Fruit fly (Drosophila melanogaster) whole organism, prepupa: ENCODE measurements around the gene Mnt.

Experiments
- Blimp-1 ChIP-seq: fragments of 200-800 bp; sonication (Bioruptor generic); optimal IDR thresholded peaks from 3 replicates; lab custom pipeline; 2017; ENCODE audit warnings: missing biosample characterization, missing genetic modification characterization, mild to moderate bottlenecking, moderate library complexity, missing genetic modification reagents
- CG10631 ChIP-seq: fragments of 200-800 bp; sonication (Bioruptor generic); optimal IDR thresholded peaks from 2 replicates; lab custom pipeline; 2016; ENCODE audit warnings: missing biosample characterization, missing genetic modification characterization
- CG11294 ChIP-seq: fragments of 200-800 bp; sonication (Bioruptor generic); IDR thresholded peaks from 2 replicates; pipeline ENCODE4 v1.3.6; 2022; ENCODE audit warnings: missing biosample characterization, missing genetic modification characterization
- CG1621 ChIP-seq: fragments of 200-800 bp; sonication (Bioruptor generic); optimal IDR thresholded peaks from 3 replicates; lab custom pipeline; 2018; ENCODE audit warnings: missing biosample characterization, mild to moderate bottlenecking, missing genetic modification characterization
- CG16779 ChIP-seq: fragments of 200-800 bp; sonication (Bioruptor generic); optimal IDR thresholded peaks from 3 replicates; lab custom pipeline; 2017; ENCODE audit warnings: missing biosample characterization, mild to moderate bottlenecking, missing genetic modification characterization
- Ets96B ChIP-seq: fragments of 200-800 bp; optimal IDR thresholded peaks from 2 replicates; lab custom pipeline; 2019; ENCODE audit warnings: missing biosample characterization, mild to moderate bottlenecking, missing genetic modification characterization, moderate library complexity
- Hr39 ChIP-seq: fragments of 200-800 bp; sonication (Bioruptor generic); optimal IDR thresholded peaks from 2 replicates; lab custom pipeline; 2016; ENCODE audit warnings: missing biosample characterization, missing genetic modification characterization
- Lpt ChIP-seq: fragments of 200-800 bp; sonication (Bioruptor generic); optimal IDR thresholded peaks from 3 replicates; lab custom pipeline; 2016; ENCODE audit warnings: missing biosample characterization, missing genetic modification characterization
- Smox ChIP-seq: fragments of 200-800 bp; sonication (Bioruptor generic); optimal IDR thresholded peaks from 3 replicates; lab custom pipeline; 2016; ENCODE audit warnings: missing biosample characterization, missing genetic modification characterization
- Sox102F ChIP-seq: fragments of 200-800 bp; sonication (Bioruptor generic); optimal IDR thresholded peaks from 2 replicates; lab custom pipeline; 2016; ENCODE audit warnings: missing biosample characterization, mild to moderate bottlenecking, missing genetic modification characterization
- dac ChIP-seq: fragments of 200-800 bp; sonication (Bioruptor generic); optimal IDR thresholded peaks from 2 replicates; lab custom pipeline; 2017; ENCODE audit warnings: missing biosample characterization, mild to moderate bottlenecking, missing genetic modification characterization
- spab ChIP-seq: fragments of 200-800 bp; sonication (Bioruptor generic); optimal IDR thresholded peaks from 2 replicates; lab custom pipeline; 2017; ENCODE audit warnings: missing biosample characterization, mild to moderate bottlenecking, missing genetic modification characterization, missing genetic modification reagents

DNA sequence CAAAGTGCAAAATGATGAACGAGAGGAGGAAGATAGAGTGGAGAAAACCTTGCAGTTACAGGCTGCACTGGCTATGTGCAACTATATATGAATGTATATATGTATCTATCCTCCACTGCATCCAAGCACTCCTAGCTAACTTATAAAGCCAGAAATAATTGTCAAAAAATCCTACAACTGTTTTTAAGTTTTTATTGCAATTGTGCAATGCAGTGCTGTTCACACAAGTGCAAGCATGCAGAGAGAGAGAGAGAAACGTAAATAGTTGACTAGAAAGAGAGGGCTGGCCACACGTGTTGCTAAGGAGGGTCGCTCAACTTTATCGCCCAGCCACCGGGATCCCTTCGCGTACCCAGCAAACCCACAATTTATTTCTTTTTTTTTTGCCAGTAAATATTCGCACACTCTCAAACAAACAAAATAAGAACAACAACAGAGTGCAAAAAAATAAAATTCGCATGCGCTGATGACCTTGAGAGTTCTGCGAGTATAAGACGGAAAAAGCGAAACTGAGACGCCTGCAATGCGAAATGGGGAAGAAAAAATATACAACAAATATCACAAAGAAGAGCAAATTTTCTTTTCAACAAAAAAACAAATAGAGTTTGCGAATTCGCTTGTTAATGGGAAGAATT, 2.2 kb downstream of the Mnt start:
- TF ChIP-seq CG11294 (GFP tag; lab: Robert Waterston, UW) (peak; percentile 72), CG10631 (GFP tag; lab: Kevin White, UChicago) (peak; percentile 74), Sox102F (peak; percentile 20), Smox (GFP tag; lab: Kevin White, UChicago) (peak; percentile 45), Blimp-1 (GFP tag; lab: Kevin White, UChicago) (no peak), spab (GFP tag; lab: Kevin White, UChicago) (peak; percentile 73), Ets96B (tag; lab: Kevin White, UChicago) (peak; percentile 77), Hr39 (GFP tag; lab: Kevin White, UChicago) (peak; percentile 55), Lpt (GFP tag; lab: Kevin White, UChicago) (peak; percentile 73), CG1621 (tag; lab: Kevin White, UChicago) (peak; percentile 75), CG16779 (peak; percentile 60), dac (GFP tag; lab: Kevin White, UChicago) (peak; percentile 53)
